Fruit fly (Drosophila melanogaster) whole organism, adult: ENCODE data around the gene eIF4E5.

Source experiments
- Clk ChIP-seq: fragments of 200-800 bp; sonication (Bioruptor generic); optimal IDR thresholded peaks from 2 replicates; lab custom pipeline; 2017; ENCODE audit warnings: missing biosample characterization, missing genetic modification characterization
- Crg-1 ChIP-seq: fragments of 200-800 bp; sonication (Bioruptor generic); optimal IDR thresholded peaks from 2 replicates; lab custom pipeline; 2016; ENCODE audit warnings: missing biosample characterization, missing genetic modification characterization
- Mnt ChIP-seq: fragments of 200-800 bp; sonication (Bioruptor generic); optimal IDR thresholded peaks from 2 replicates; lab custom pipeline; 2016; ENCODE audit warnings: missing biosample characterization, mild to moderate bottlenecking, missing genetic modification characterization
- bab1 ChIP-seq: fragments of 200-800 bp; sonication (Bioruptor generic); optimal IDR thresholded peaks from 3 replicates; lab custom pipeline; 2019; ENCODE audit warnings: missing biosample characterization, mild to moderate bottlenecking, missing genetic modification characterization, moderate library complexity
- kay ChIP-seq: fragments of 200-800 bp; sonication (Bioruptor generic); peaks from one replicate; lab custom pipeline; 2016; ENCODE audit warnings: missing biosample characterization, missing genetic modification characterization, borderline replicate concordance
- ovo ChIP-seq: fragments of 200-800 bp; sonication (Bioruptor generic); optimal IDR thresholded peaks from 2 replicates; lab custom pipeline; 2016; ENCODE audit warnings: missing biosample characterization, missing genetic modification characterization

dm6 chr3L:7943046-7943445 is 48.4 kb downstream of the eIF4E5 start:
- TF ChIP-seq bab1 (GFP tag; lab: Kevin White, UChicago) (no peak), ovo (GFP tag; lab: Kevin White, UChicago) (no peak), Clk (GFP tag; lab: Kevin White, UChicago) (no peak), Crg-1 (GFP tag; lab: Kevin White, UChicago) (no peak), Mnt (GFP tag; lab: Kevin White, UChicago) (no peak), kay (GFP tag; lab: Kevin White, UChicago) (no peak)
